Worm (Caenorhabditis elegans): ENCODE results near the gene rga-1.

The rga-1 gene

DNA sequence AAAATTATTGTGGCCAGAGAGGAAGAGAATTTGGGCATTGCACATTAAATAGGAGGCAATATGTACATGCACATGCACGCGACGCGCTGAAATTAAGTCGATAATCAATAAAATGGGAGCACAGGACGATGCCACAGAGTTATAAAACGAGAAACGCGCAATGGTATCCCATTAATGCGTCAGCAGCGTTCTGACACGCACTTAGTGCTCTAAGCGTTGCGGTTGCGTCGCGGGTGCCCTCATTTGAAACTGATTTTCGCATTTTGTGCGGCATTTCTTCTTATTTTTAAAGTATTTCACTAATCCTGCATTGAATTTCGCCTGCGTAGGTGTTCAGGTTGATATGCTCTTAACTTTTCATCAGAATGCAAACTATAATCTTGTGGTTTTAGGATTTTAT is 11.7 kb upstream of the rga-1 start, which contains the start of gene rsp-1 (continued):
- TF ChIP-seq ceh-45 (GFP tag; IDR thresholded peaks at IDR 0.05): no peak
- TF ChIP-seq ceh-9 (tag; optimal IDR thresholded peaks at IDR 0.05): no peak
- no peak for TF ChIP-seq nhr-232 (tag; optimal IDR thresholded peaks at IDR 0.05)
- peak; percentile 37 for TF ChIP-seq Y22D7AL.16 (tag; optimal IDR thresholded peaks at IDR 0.05)
- peak; percentile 33 for TF ChIP-seq fkh-6 (tag; optimal IDR thresholded peaks at IDR 0.05)
- peak; percentile 78 for TF ChIP-seq ceh-31 (tag; optimal IDR thresholded peaks at IDR 0.05)
- TF ChIP-seq ztf-16 (tag; optimal IDR thresholded peaks at IDR 0.05): peak; percentile 55
- TF ChIP-seq ceh-14 (tag; optimal IDR thresholded peaks at IDR 0.05): peak; percentile 48
- TF ChIP-seq lin-11 (tag; optimal IDR thresholded peaks at IDR 0.05): no peak
- TF ChIP-seq ahr-1 (tag; optimal IDR thresholded peaks at IDR 0.05): no peak
- peak; percentile 17 for TF ChIP-seq hlh-30 (tag; optimal IDR thresholded peaks at IDR 0.05; ENCODE audit: insufficient read depth)
- no peak for TF ChIP-seq hlh-6 (tag; optimal IDR thresholded peaks at IDR 0.05)
- TF ChIP-seq sox-2 (GFP tag; IDR thresholded peaks at IDR 0.05): no peak
- no peak for TF ChIP-seq nhr-11 (tag; optimal IDR thresholded peaks at IDR 0.05)
- peak; percentile 13 for TF ChIP-seq fkh-10 (GFP tag; optimal IDR thresholded peaks at IDR 0.05)
- TF ChIP-seq unc-42 (tag; optimal IDR thresholded peaks at IDR 0.05): peak; percentile 81
- peak; percentile 34 for TF ChIP-seq unc-55 (GFP tag; optimal IDR thresholded peaks at IDR 0.05)
- peak; percentile 40 for TF ChIP-seq F13H6.1 (tag; optimal IDR thresholded peaks at IDR 0.05)
- peak; percentile 35 for TF ChIP-seq gmeb-2 (tag; optimal IDR thresholded peaks at IDR 0.05)
- TF ChIP-seq ceh-30 (tag; optimal IDR thresholded peaks at IDR 0.05): peak; percentile 47
- TF ChIP-seq hlh-8 (tag; optimal IDR thresholded peaks at IDR 0.05): no peak
- TF ChIP-seq pax-1 (tag; optimal IDR thresholded peaks at IDR 0.05): no peak
- TF ChIP-seq tbx-7 (tag; optimal IDR thresholded peaks at IDR 0.05): no peak
- no peak for TF ChIP-seq ttx-3 (tag; optimal IDR thresholded peaks at IDR 0.05)
- TF ChIP-seq unc-3 (GFP tag; conservative IDR thresholded peaks at IDR 0.05): no peak
- peak; percentile 66 for TF ChIP-seq unc-3 (tag; optimal IDR thresholded peaks at IDR 0.05)
- peak; percentile 77 for TF ChIP-seq tbx-2 (tag; optimal IDR thresholded peaks at IDR 0.05)
- peak; percentile 45 for TF ChIP-seq syd-9 (tag; optimal IDR thresholded peaks at IDR 0.05)
- no peak for TF ChIP-seq hlh-15 (tag; optimal IDR thresholded peaks at IDR 0.05)
- peak; percentile 88 for TF ChIP-seq ceh-48 (tag; optimal IDR thresholded peaks at IDR 0.05)
- peak; percentile 42 for TF ChIP-seq pag-3 (tag; optimal IDR thresholded peaks at IDR 0.05; ENCODE audit: borderline replicate concordance)
- peak; percentile 33 for TF ChIP-seq pha-2 (tag; optimal IDR thresholded peaks at IDR 0.05)
- TF ChIP-seq ceh-24 (tag; optimal IDR thresholded peaks at IDR 0.05): no peak
- TF ChIP-seq sdc-2 (tag; optimal IDR thresholded peaks at IDR 0.05): peak; percentile 46
- TF ChIP-seq hlh-13 (GFP tag; optimal IDR thresholded peaks at IDR 0.05): no peak
- no peak for TF ChIP-seq elt-4 (tag; optimal IDR thresholded peaks at IDR 0.05)
- TF ChIP-seq che-1 (tag; optimal IDR thresholded peaks at IDR 0.05): peak; percentile 6

- no peak for TF ChIP-seq mec-3 (tag; optimal IDR thresholded peaks at IDR 0.05; ENCODE audit: borderline replicate concordance)
- no peak for TF ChIP-seq ceh-30 (tag; optimal IDR thresholded peaks at IDR 0.05)
- TF ChIP-seq syd-9 (tag; optimal IDR thresholded peaks at IDR 0.05): no peak
- no peak for TF ChIP-seq C38D4.7 (GFP tag; optimal IDR thresholded peaks at IDR 0.05)
- TF ChIP-seq tbx-2 (tag; optimal IDR thresholded peaks at IDR 0.05): no peak
- no peak for TF ChIP-seq ama-1 (optimal IDR thresholded peaks at IDR 0.05)
- TF ChIP-seq pax-1 (tag; optimal IDR thresholded peaks at IDR 0.05): no peak
- no peak for TF ChIP-seq lim-6 (tag; optimal IDR thresholded peaks at IDR 0.05)
- TF ChIP-seq ref-2 (tag; optimal IDR thresholded peaks at IDR 0.05): no peak
- no peak for TF ChIP-seq eyg-1 (tag; optimal IDR thresholded peaks at IDR 0.05)
- no peak for TF ChIP-seq K02D7.2 (tag; optimal IDR thresholded peaks at IDR 0.05)
- no peak for TF ChIP-seq K09A11.1 (tag; optimal IDR thresholded peaks at IDR 0.05; ENCODE audit: insufficient read depth)
- TF ChIP-seq pat-9 (tag; optimal IDR thresholded peaks at IDR 0.05): no peak
- TF ChIP-seq hlh-30 (tag; optimal IDR thresholded peaks at IDR 0.05; ENCODE audit: insufficient read depth): no peak
- TF ChIP-seq Y22D7AL.16 (tag; optimal IDR thresholded peaks at IDR 0.05): no peak
- TF ChIP-seq ceh-45 (GFP tag; IDR thresholded peaks at IDR 0.05): no peak
Observed at ce11 chrII:11453639-11454038, 11.1 kb upstream of the rga-1 start.
